Worm (Caenorhabditis elegans) whole organism, early embryonic: ENCODE data around the gene nep-5.

Source experiments
- ama-1 ChIP-seq: fragments of 150-350 bp; optimal IDR thresholded peaks from 2 replicates; lab custom pipeline; 2014
- flt-1 ChIP-seq: fragments of 200-800 bp; sonication (Bioruptor generic); IDR thresholded peaks from 2 replicates; pipeline ENCODE4 v1.3.6; 2022; ENCODE audit warnings: missing genetic modification characterization, missing compliant biosample characterization
- pes-1 ChIP-seq: fragments of 200-800 bp; sonication (Bioruptor generic); IDR thresholded peaks from 2 replicates; pipeline ENCODE4 v1.3.6; 2022; ENCODE audit warnings: missing genetic modification reagents, missing genetic modification characterization, missing compliant biosample characterization
- tbx-37 ChIP-seq: fragments of 200-800 bp; sonication (Bioruptor generic); conservative IDR thresholded peaks from 2 replicates; pipeline ENCODE4 v1.3.6; 2022; ENCODE audit warnings: missing genetic modification reagents, missing genetic modification characterization, missing compliant biosample characterization

- TF ChIP-seq flt-1 (no peak), tbx-37 (no peak), pes-1 (GFP tag; lab: Robert Waterston, UW) (no peak), ama-1 (lab: Kevin White, UChicago) (no peak)
These were observed 32.1 kb upstream of the nep-5 start, which contains the start of gene daz-1 for ce11 chrII:5455650-5456355.
